Fruit fly (Drosophila melanogaster) whole organism, embryonic: ENCODE results near the gene Rbp1-like.
A peak's percentile ranks its signal among the peaks of the same experiment; 100 is the strongest.

Experiments
- Bgb ChIP-seq: fragments of 200-800 bp; sonication (Bioruptor generic); IDR thresholded peaks from 2 replicates; pipeline ENCODE4 v1.3.6; 2022; ENCODE audit warnings: missing biosample characterization, missing genetic modification characterization; ENCODE audit not compliant: partially characterized antibody
- CG10267 ChIP-seq: fragments of 200-800 bp; sonication (Bioruptor generic); optimal IDR thresholded peaks from 2 replicates; lab custom pipeline; 2018; ENCODE audit warnings: missing biosample characterization, mild to moderate bottlenecking, missing genetic modification characterization, moderate library complexity
- CG10274 ChIP-seq: fragments of 200-800 bp; sonication (Bioruptor generic); optimal IDR thresholded peaks from 3 replicates; lab custom pipeline; 2017; ENCODE audit warnings: missing biosample characterization, mild to moderate bottlenecking, missing genetic modification characterization
- CG10366 ChIP-seq: fragments of 200-800 bp; sonication (Bioruptor generic); IDR thresholded peaks from 2 replicates; pipeline ENCODE4 v1.3.6; 2022; ENCODE audit warnings: missing biosample characterization, missing genetic modification characterization
- CG11085 ChIP-seq: fragments of 200-800 bp; sonication (Bioruptor generic); IDR thresholded peaks from 2 replicates; pipeline ENCODE4 v1.3.6; 2022; ENCODE audit warnings: missing biosample characterization, missing genetic modification characterization
- CG11695 ChIP-seq: fragments of 200-800 bp; sonication (Bioruptor generic); IDR thresholded peaks from 3 replicates; pipeline ENCODE4 v1.3.6; 2022; ENCODE audit warnings: missing biosample characterization, missing genetic modification characterization
- CG14014 ChIP-seq: fragments of 200-800 bp; sonication (Bioruptor generic); IDR thresholded peaks from 2 replicates; pipeline ENCODE4 v1.3.6; 2022; ENCODE audit warnings: missing biosample characterization, missing genetic modification characterization
- CG1529 ChIP-seq: fragments of 200-800 bp; sonication (Bioruptor generic); optimal IDR thresholded peaks from 3 replicates; lab custom pipeline; 2018; ENCODE audit warnings: missing biosample characterization, missing genetic modification characterization
- CG17829 ChIP-seq: fragments of 200-800 bp; optimal IDR thresholded peaks from 2 replicates; lab custom pipeline; 2019; ENCODE audit warnings: missing biosample characterization, mild to moderate bottlenecking, missing genetic modification characterization, moderate library complexity
- CG1832 ChIP-seq: fragments of 200-800 bp; sonication (Bioruptor generic); optimal IDR thresholded peaks from 2 replicates; lab custom pipeline; 2017; ENCODE audit warnings: missing biosample characterization, mild to moderate bottlenecking, missing genetic modification characterization, inconsistent platforms
- CG18476 ChIP-seq: fragments of 200-800 bp; sonication (Bioruptor generic); optimal IDR thresholded peaks from 2 replicates; lab custom pipeline; 2016; ENCODE audit warnings: missing biosample characterization, mild to moderate bottlenecking, missing genetic modification characterization
- CG3065 ChIP-seq: fragments of 200-800 bp; sonication (Bioruptor generic); optimal IDR thresholded peaks from 2 replicates; lab custom pipeline; 2016; ENCODE audit warnings: missing biosample characterization, missing genetic modification characterization
- CG34224 ChIP-seq: fragments of 200-800 bp; sonication (Bioruptor generic); IDR thresholded peaks from 3 replicates; pipeline ENCODE4 v1.3.6; 2022; ENCODE audit warnings: missing biosample characterization, missing genetic modification characterization; ENCODE audit not compliant: partially characterized antibody
- CG4360 ChIP-seq: fragments of 200-800 bp; sonication (Bioruptor generic); IDR thresholded peaks from 2 replicates; pipeline ENCODE4 v1.3.6; 2022; ENCODE audit warnings: missing biosample characterization, missing genetic modification characterization
- CG8478 ChIP-seq: fragments of >200 bp; optimal IDR thresholded peaks from 2 replicates; lab custom pipeline; 2018
- CG8765 ChIP-seq: fragments of 200-800 bp; sonication (Bioruptor generic); IDR thresholded peaks from 2 replicates; pipeline ENCODE4 v1.3.6; 2022; ENCODE audit warnings: missing biosample characterization, missing genetic modification characterization
- CG8944 ChIP-seq: fragments of 200-800 bp; sonication (Bioruptor generic); optimal IDR thresholded peaks from 3 replicates; lab custom pipeline; 2016; ENCODE audit warnings: missing biosample characterization, missing genetic modification characterization
- CG9817 ChIP-seq: fragments of 200-800 bp; sonication (Bioruptor generic); optimal IDR thresholded peaks from 2 replicates; lab custom pipeline; 2018; ENCODE audit warnings: missing biosample characterization, mild to moderate bottlenecking, missing genetic modification characterization, moderate library complexity
- CG9876 ChIP-seq: fragments of 200-800 bp; sonication (Bioruptor generic); optimal IDR thresholded peaks from 2 replicates; lab custom pipeline; 2016; ENCODE audit warnings: missing biosample characterization, missing genetic modification characterization
- Chrac-16 ChIP-seq: fragments of 200-800 bp; sonication (Bioruptor generic); optimal IDR thresholded peaks from 3 replicates; lab custom pipeline; 2016; ENCODE audit warnings: missing biosample characterization, missing genetic modification characterization
- Dp ChIP-seq: fragments of 200-800 bp; sonication (Bioruptor generic); optimal IDR thresholded peaks from 2 replicates; lab custom pipeline; 2018; ENCODE audit warnings: missing biosample characterization, mild to moderate bottlenecking, missing genetic modification characterization, moderate library complexity
- Ets97D ChIP-seq: fragments of 200-800 bp; sonication (Bioruptor generic); optimal IDR thresholded peaks from 3 replicates; lab custom pipeline; 2016; ENCODE audit warnings: missing biosample characterization, missing genetic modification characterization
- Gsc ChIP-seq: fragments of 200-800 bp; sonication (Bioruptor generic); IDR thresholded peaks from 2 replicates; pipeline ENCODE4 v1.3.6; 2022; ENCODE audit warnings: missing biosample characterization, missing genetic modification characterization
- Hey ChIP-seq: fragments of 200-800 bp; sonication (Bioruptor generic); optimal IDR thresholded peaks from 3 replicates; lab custom pipeline; 2018; ENCODE audit warnings: missing biosample characterization, mild to moderate bottlenecking, missing genetic modification characterization
- Hmx ChIP-seq: fragments of 200-800 bp; sonication (Bioruptor generic); optimal IDR thresholded peaks from 2 replicates; lab custom pipeline; 2016; ENCODE audit warnings: missing biosample characterization, missing genetic modification characterization
- Hsf ChIP-seq: fragments of 200-800 bp; sonication (Bioruptor generic); optimal IDR thresholded peaks from 3 replicates; lab custom pipeline; 2016; ENCODE audit warnings: missing biosample characterization, missing genetic modification characterization
- MESR4 ChIP-seq: fragments of 200-800 bp; sonication (Bioruptor generic); optimal IDR thresholded peaks from 2 replicates; lab custom pipeline; 2018; ENCODE audit warnings: missing biosample characterization, mild to moderate bottlenecking, missing genetic modification characterization, moderate library complexity
- Med ChIP-seq: fragments of 200-800 bp; sonication (Bioruptor generic); peaks from one replicate; lab custom pipeline; 2016; ENCODE audit warnings: missing biosample characterization, missing genetic modification characterization, mild to moderate bottlenecking, inconsistent platforms, moderate library complexity
- NC2β ChIP-seq: fragments of 200-800 bp; sonication (Bioruptor generic); optimal IDR thresholded peaks from 2 replicates; lab custom pipeline; 2016; ENCODE audit warnings: missing biosample characterization, missing genetic modification characterization
- NfI ChIP-seq: fragments of 200-800 bp; sonication (Bioruptor generic); optimal IDR thresholded peaks from 3 replicates; lab custom pipeline; 2018; ENCODE audit warnings: missing biosample characterization, mild to moderate bottlenecking, missing genetic modification characterization, moderate library complexity
- Pdp1 ChIP-seq, 2 experiments: fragments of 200-800 bp; sonication (Bioruptor generic); optimal IDR thresholded peaks; 3 replicates each; lab custom pipeline; 2016; ENCODE audit warnings: missing biosample characterization in 2 of 2, missing genetic modification characterization in 2 of 2, mild to moderate bottlenecking in 1 of 2, moderate library complexity in 1 of 2
- Spps ChIP-seq: fragments of 200-800 bp; sonication (Bioruptor generic); optimal IDR thresholded peaks from 2 replicates; lab custom pipeline; 2018; ENCODE audit warnings: missing biosample characterization, mild to moderate bottlenecking, missing genetic modification characterization
- Sry-δ ChIP-seq: fragments of 200-800 bp; sonication (Bioruptor generic); optimal IDR thresholded peaks from 2 replicates; lab custom pipeline; 2016; ENCODE audit warnings: missing biosample characterization, missing genetic modification characterization
- amos ChIP-seq: fragments of 200-800 bp; sonication (Bioruptor generic); IDR thresholded peaks from 2 replicates; pipeline ENCODE4 v1.3.6; 2022; ENCODE audit warnings: missing biosample characterization, missing genetic modification characterization; ENCODE audit not compliant: partially characterized antibody
- ap ChIP-seq: fragments of 200-800 bp; sonication (Bioruptor generic); IDR thresholded peaks from 2 replicates; pipeline ENCODE4 v1.3.6; 2022; ENCODE audit warnings: missing biosample characterization, missing genetic modification characterization
- bowl ChIP-seq: fragments of 200-800 bp; sonication (Bioruptor generic); IDR thresholded peaks from 2 replicates; pipeline ENCODE4 v1.3.6; 2022; ENCODE audit warnings: missing biosample characterization, missing genetic modification characterization
- br ChIP-seq: fragments of >200 bp; optimal IDR thresholded peaks from 2 replicates; lab custom pipeline; 2017
- disco-r ChIP-seq: fragments of 200-800 bp; sonication (Bioruptor generic); optimal IDR thresholded peaks from 2 replicates; lab custom pipeline; 2016; ENCODE audit warnings: missing biosample characterization, missing genetic modification characterization
- ems ChIP-seq: fragments of 200-800 bp; sonication (Bioruptor generic); optimal IDR thresholded peaks from 3 replicates; lab custom pipeline; 2016; ENCODE audit warnings: missing biosample characterization, missing genetic modification characterization
- fd96Cb ChIP-seq: fragments of 200-800 bp; sonication (Bioruptor generic); optimal IDR thresholded peaks from 2 replicates; lab custom pipeline; 2018; ENCODE audit warnings: missing biosample characterization, mild to moderate bottlenecking, missing genetic modification characterization, moderate library complexity
- grau ChIP-seq: fragments of 200-800 bp; optimal IDR thresholded peaks from 3 replicates; lab custom pipeline; 2019; ENCODE audit warnings: missing biosample characterization, mild to moderate bottlenecking, missing genetic modification characterization, moderate library complexity
- her ChIP-seq: fragments of 200-800 bp; sonication (Bioruptor generic); optimal IDR thresholded peaks from 2 replicates; lab custom pipeline; 2016; ENCODE audit warnings: missing biosample characterization, missing genetic modification characterization
- mld ChIP-seq: fragments of 200-800 bp; sonication (Bioruptor generic); IDR thresholded peaks from 3 replicates; pipeline ENCODE4 v1.3.6; 2022; ENCODE audit warnings: missing biosample characterization, missing genetic modification characterization; ENCODE audit not compliant: partially characterized antibody
- nerfin-2 ChIP-seq: fragments of 200-800 bp; sonication (Bioruptor generic); IDR thresholded peaks from 2 replicates; pipeline ENCODE4 v1.3.6; 2022; ENCODE audit warnings: missing biosample characterization, missing genetic modification characterization; ENCODE audit not compliant: partially characterized antibody
- prd ChIP-seq, 3 experiments: fragments of >200 bp in 2 of 3; fragments of 200-800 bp in 1 of 3; sonication (Bioruptor generic) in 1 of 3; optimal IDR thresholded peaks in 2 of 3; IDR thresholded peaks in 1 of 3; 2 replicates in 2 of 3; 3 replicates in 1 of 3; pipeline versions ENCODE4 v1.3.6 to Lab custom; 2017 to 2022; ENCODE audit warnings: missing biosample characterization in 1 of 3, missing genetic modification characterization in 1 of 3
- pros ChIP-seq: fragments of 200-800 bp; sonication (Bioruptor generic); optimal IDR thresholded peaks from 3 replicates; lab custom pipeline; 2019; ENCODE audit warnings: missing biosample characterization, mild to moderate bottlenecking, missing genetic modification characterization, moderate library complexity
- sd ChIP-seq: fragments of 200-800 bp; sonication (Bioruptor generic); optimal IDR thresholded peaks from 3 replicates; lab custom pipeline; 2018; ENCODE audit warnings: missing biosample characterization, mild to moderate bottlenecking, missing genetic modification characterization, moderate library complexity
- slbo ChIP-seq: fragments of 200-800 bp; sonication (Bioruptor generic); IDR thresholded peaks from 2 replicates; pipeline ENCODE4 v1.3.6; 2022; ENCODE audit warnings: missing biosample characterization, missing genetic modification characterization
- tio ChIP-seq: fragments of 200-800 bp; sonication (Bioruptor generic); optimal IDR thresholded peaks from 2 replicates; lab custom pipeline; 2017; ENCODE audit warnings: missing biosample characterization, missing genetic modification characterization, inconsistent platforms
- usp ChIP-seq: fragments of >200 bp; optimal IDR thresholded peaks from 2 replicates; lab custom pipeline; 2017; ENCODE audit warnings: missing biosample characterization, missing genetic modification characterization
- vfl ChIP-seq: fragments of 200-800 bp; sonication (Bioruptor generic); optimal IDR thresholded peaks from 2 replicates; lab custom pipeline; 2016; ENCODE audit warnings: missing biosample characterization, missing genetic modification characterization
- wdn ChIP-seq: fragments of 200-800 bp; sonication (Bioruptor generic); IDR thresholded peaks from 2 replicates; pipeline ENCODE4 v1.3.6; 2022; ENCODE audit warnings: missing biosample characterization, missing genetic modification characterization

Rbp1-like gene

dm6 chrX:13386776-13387175 lies 2.1 kb upstream of the Rbp1-like start:
- TF ChIP-seq Sry-δ (GFP tag; lab: Kevin White, UChicago) (no peak), CG14014 (GFP tag; lab: Robert Waterston, UW) (no peak), CG8944 (no peak), pros (no peak), Bgb (no peak), MESR4 (GFP tag; lab: Kevin White, UChicago) (peak; percentile 45), her (GFP tag; lab: Kevin White, UChicago) (no peak), Dp (GFP tag; lab: Kevin White, UChicago) (no peak), CG1529 (no peak), tio (GFP tag; lab: Kevin White, UChicago) (no peak), CG4360 (GFP tag; lab: Robert Waterston, UW) (peak; percentile 16), Gsc (no peak), fd96Cb (tag; lab: Kevin White, UChicago) (no peak), sd (tag; lab: Kevin White, UChicago) (no peak), ap (GFP tag; lab: Robert Waterston, UW) (no peak), wdn (GFP tag; lab: Robert Waterston, UW) (no peak), CG3065 (GFP tag; lab: Kevin White, UChicago) (no peak), NC2β (GFP tag; lab: Kevin White, UChicago) (no peak), Hmx (GFP tag; lab: Kevin White, UChicago) (no peak), CG11085 (no peak), prd (optimal IDR thresholded peaks at IDR 0.05; lab: Kevin White, UChicago) (no peak), prd (GFP tag; IDR thresholded peaks at IDR 0.05; lab: Robert Waterston, UW) (no peak), CG18476 (GFP tag; lab: Kevin White, UChicago) (no peak), Pdp1 (GFP tag; optimal IDR thresholded peaks at IDR 0.05; lab: Kevin White, UChicago) (peak in 1 of 2 experiments; percentile 79), CG10274 (GFP tag; lab: Kevin White, UChicago) (no peak), vfl (GFP tag; lab: Kevin White, UChicago) (no peak), CG8765 (GFP tag; lab: Robert Waterston, UW) (no peak), Med (GFP tag; lab: Kevin White, UChicago) (peak; percentile 51), Ets97D (GFP tag; lab: Kevin White, UChicago) (no peak), disco-r (no peak), NfI (GFP tag; lab: Kevin White, UChicago) (no peak), CG9817 (tag; lab: Kevin White, UChicago) (no peak), mld (GFP tag; lab: Robert Waterston, UW) (no peak), bowl (GFP tag; lab: Robert Waterston, UW) (no peak), CG8478 (peak; percentile 49), br (lab: Kevin White, UChicago) (no peak), Hsf (GFP tag; lab: Kevin White, UChicago) (no peak), ems (GFP tag; lab: Kevin White, UChicago) (no peak), CG34224 (GFP tag; lab: Robert Waterston, UW) (no peak), CG9876 (GFP tag; lab: Kevin White, UChicago) (no peak), nerfin-2 (GFP tag; lab: Robert Waterston, UW) (no peak), CG17829 (tag; lab: Kevin White, UChicago) (no peak), CG10267 (tag; lab: Kevin White, UChicago) (no peak), Chrac-16 (GFP tag; lab: Kevin White, UChicago) (no peak), CG11695 (GFP tag; lab: Robert Waterston, UW) (no peak), grau (tag; lab: Kevin White, UChicago) (no peak), amos (GFP tag; lab: Robert Waterston, UW) (no peak), CG1832 (GFP tag; lab: Kevin White, UChicago) (peak; percentile 75), usp (no peak), slbo (GFP tag; lab: Robert Waterston, UW) (no peak), Hey (tag; lab: Kevin White, UChicago) (no peak), CG10366 (GFP tag; lab: Robert Waterston, UW) (no peak), Spps (tag; lab: Kevin White, UChicago) (no peak)
